Fruit fly (Drosophila melanogaster) whole organism, embryonic: Measurements from ENCODE around the gene CG13917.
A peak's percentile ranks its signal among the peaks of the same experiment; 100 is the strongest.

Experiments used
- Antp ChIP-seq: fragments of 200-800 bp; sonication (Bioruptor generic); optimal IDR thresholded peaks from 3 replicates; lab custom pipeline; 2016; ENCODE audit warnings: missing biosample characterization, missing genetic modification characterization
- B-H1 ChIP-seq: fragments of 200-800 bp; sonication (Bioruptor generic); IDR thresholded peaks from 3 replicates; pipeline ENCODE4 v1.3.6; 2022; ENCODE audit warnings: missing biosample characterization, missing genetic modification characterization
- C15 ChIP-seq: fragments of 200-800 bp; sonication (Bioruptor generic); IDR thresholded peaks from 3 replicates; pipeline ENCODE4 v1.3.6; 2022; ENCODE audit warnings: missing biosample characterization, missing genetic modification characterization
- CG11723 ChIP-seq: fragments of 200-800 bp; sonication (Bioruptor generic); optimal IDR thresholded peaks from 2 replicates; lab custom pipeline; 2017; ENCODE audit warnings: missing biosample characterization, mild to moderate bottlenecking, missing genetic modification characterization
- CG12155 ChIP-seq: fragments of 200-800 bp; sonication (Bioruptor generic); optimal IDR thresholded peaks from 3 replicates; lab custom pipeline; 2016; ENCODE audit warnings: missing biosample characterization, missing genetic modification characterization
- CG12942 ChIP-seq: fragments of 200-800 bp; sonication (Bioruptor generic); optimal IDR thresholded peaks from 3 replicates; lab custom pipeline; 2016; ENCODE audit warnings: missing biosample characterization, missing genetic modification characterization
- CG13123 ChIP-seq: fragments of 200-800 bp; sonication (Bioruptor generic); optimal IDR thresholded peaks from 2 replicates; lab custom pipeline; 2016; ENCODE audit warnings: missing biosample characterization, missing genetic modification characterization
- CG13287 ChIP-seq: fragments of 200-800 bp; sonication (Bioruptor generic); IDR thresholded peaks from 2 replicates; pipeline ENCODE4 v1.3.6; 2022; ENCODE audit warnings: missing biosample characterization, missing genetic modification characterization; ENCODE audit not compliant: partially characterized antibody
- CG13624 ChIP-seq: fragments of 200-800 bp; sonication (Bioruptor generic); optimal IDR thresholded peaks from 2 replicates; lab custom pipeline; 2016; ENCODE audit warnings: missing biosample characterization, missing genetic modification characterization
- CG14014 ChIP-seq: fragments of 200-800 bp; sonication (Bioruptor generic); IDR thresholded peaks from 2 replicates; pipeline ENCODE4 v1.3.6; 2022; ENCODE audit warnings: missing biosample characterization, missing genetic modification characterization
- CG14860 ChIP-seq: fragments of 200-800 bp; sonication (Bioruptor generic); IDR thresholded peaks from 3 replicates; pipeline ENCODE4 v1.3.6; 2022; ENCODE audit warnings: missing biosample characterization, missing genetic modification characterization; ENCODE audit not compliant: partially characterized antibody
- CG15696 ChIP-seq: fragments of 200-800 bp; sonication (Bioruptor generic); optimal IDR thresholded peaks from 2 replicates; lab custom pipeline; 2019; ENCODE audit warnings: missing biosample characterization, mild to moderate bottlenecking, missing genetic modification characterization, moderate library complexity
- CG1602 ChIP-seq: fragments of 200-800 bp; sonication (Bioruptor generic); optimal IDR thresholded peaks from 3 replicates; lab custom pipeline; 2016; ENCODE audit warnings: missing biosample characterization, missing genetic modification characterization
- CG16863 ChIP-seq: fragments of 200-800 bp; sonication (Bioruptor generic); optimal IDR thresholded peaks from 3 replicates; lab custom pipeline; 2016; ENCODE audit warnings: missing biosample characterization, missing genetic modification characterization
- CG17359 ChIP-seq: fragments of 200-800 bp; sonication (Bioruptor generic); optimal IDR thresholded peaks from 3 replicates; lab custom pipeline; 2018; ENCODE audit warnings: missing biosample characterization, mild to moderate bottlenecking, missing genetic modification characterization, moderate library complexity
- CG2129 ChIP-seq: fragments of 200-800 bp; sonication (Bioruptor generic); IDR thresholded peaks from 2 replicates; pipeline ENCODE4 v1.3.6; 2022; ENCODE audit warnings: missing biosample characterization, missing genetic modification characterization; ENCODE audit not compliant: partially characterized antibody
- CG34376 ChIP-seq: fragments of 200-800 bp; sonication (Bioruptor generic); optimal IDR thresholded peaks from 2 replicates; lab custom pipeline; 2018; ENCODE audit warnings: missing biosample characterization, mild to moderate bottlenecking, missing genetic modification characterization
- CG34422 ChIP-seq: fragments of 200-800 bp; sonication (Bioruptor generic); IDR thresholded peaks from 3 replicates; pipeline ENCODE4 v1.3.6; 2022; ENCODE audit warnings: missing biosample characterization, missing genetic modification characterization
- CG4424 ChIP-seq: fragments of 200-800 bp; sonication (Bioruptor generic); optimal IDR thresholded peaks from 3 replicates; lab custom pipeline; 2016; ENCODE audit warnings: missing biosample characterization, missing genetic modification characterization
- CG4854 ChIP-seq: fragments of 200-800 bp; sonication (Bioruptor generic); optimal IDR thresholded peaks from 2 replicates; lab custom pipeline; 2016; ENCODE audit warnings: missing biosample characterization, missing genetic modification characterization, inconsistent platforms
- CG6765 ChIP-seq: fragments of 200-800 bp; sonication (Bioruptor generic); optimal IDR thresholded peaks from 3 replicates; lab custom pipeline; 2017; ENCODE audit warnings: missing biosample characterization, mild to moderate bottlenecking, missing genetic modification characterization
- CG7745 ChIP-seq: fragments of 200-800 bp; sonication (Bioruptor generic); optimal IDR thresholded peaks from 2 replicates; lab custom pipeline; 2018; ENCODE audit warnings: missing biosample characterization, mild to moderate bottlenecking, missing genetic modification characterization, moderate library complexity
- CG9437 ChIP-seq: fragments of 200-800 bp; sonication (Bioruptor generic); optimal IDR thresholded peaks from 2 replicates; lab custom pipeline; 2018; ENCODE audit warnings: missing biosample characterization, mild to moderate bottlenecking, missing genetic modification characterization
- Doc2 ChIP-seq: fragments of 200-800 bp; sonication (Bioruptor generic); IDR thresholded peaks from 2 replicates; pipeline ENCODE4 v1.3.6; 2022; ENCODE audit warnings: missing biosample characterization, missing genetic modification characterization
- Ets65A ChIP-seq: fragments of 200-800 bp; sonication (Bioruptor generic); peaks from one replicate; lab custom pipeline; 2016; ENCODE audit warnings: missing biosample characterization, missing genetic modification characterization
- H2.0 ChIP-seq: fragments of 200-800 bp; sonication (Bioruptor generic); IDR thresholded peaks from 2 replicates; pipeline ENCODE4 v1.3.6; 2022; ENCODE audit warnings: missing biosample characterization, missing genetic modification characterization
- HHEX ChIP-seq: fragments of 200-800 bp; sonication (Bioruptor generic); optimal IDR thresholded peaks from 3 replicates; lab custom pipeline; 2017; ENCODE audit warnings: missing biosample characterization, mild to moderate bottlenecking, missing genetic modification characterization, missing genetic modification reagents
- HLH54F ChIP-seq: fragments of 200-800 bp; sonication (Bioruptor generic); optimal IDR thresholded peaks from 3 replicates; lab custom pipeline; 2016; ENCODE audit warnings: missing biosample characterization, missing genetic modification characterization
- Mrtf ChIP-seq: fragments of 200-800 bp; sonication (Bioruptor generic); IDR thresholded peaks from 3 replicates; pipeline ENCODE4 v1.3.6; 2022; ENCODE audit warnings: missing biosample characterization, missing genetic modification characterization
- Nf-YC ChIP-seq: fragments of 200-800 bp; optimal IDR thresholded peaks from 3 replicates; lab custom pipeline; 2019; ENCODE audit warnings: missing biosample characterization, mild to moderate bottlenecking, missing genetic modification characterization, moderate library complexity
- PHDP ChIP-seq: fragments of 200-800 bp; sonication (Bioruptor generic); optimal IDR thresholded peaks from 3 replicates; lab custom pipeline; 2018; ENCODE audit warnings: missing biosample characterization, mild to moderate bottlenecking, missing genetic modification characterization, moderate library complexity
- Ptx1 ChIP-seq: fragments of 200-800 bp; sonication (Bioruptor generic); IDR thresholded peaks from 2 replicates; pipeline ENCODE4 v1.3.6; 2022; ENCODE audit warnings: missing biosample characterization, missing genetic modification characterization
- Ravus ChIP-seq: fragments of 200-800 bp; sonication (Bioruptor generic); IDR thresholded peaks from 2 replicates; pipeline ENCODE4 v1.3.6; 2022; ENCODE audit warnings: missing biosample characterization, missing genetic modification characterization
- Ssrp ChIP-seq: fragments of 200-800 bp; sonication (Bioruptor generic); optimal IDR thresholded peaks from 2 replicates; lab custom pipeline; 2018; ENCODE audit warnings: missing biosample characterization, mild to moderate bottlenecking, missing genetic modification characterization, moderate library complexity
- Stat92E ChIP-seq, 3 experiments: fragments of >200 bp in 2 of 3; fragments of 200-800 bp in 1 of 3; sonication (Bioruptor generic) in 1 of 3; optimal IDR thresholded peaks; 2 replicates each; lab custom pipeline; 2017 to 2019; ENCODE audit warnings: missing biosample characterization in 3 of 3, missing genetic modification characterization in 3 of 3, mild to moderate bottlenecking in 1 of 3, moderate library complexity in 1 of 3
- Xrp1 ChIP-seq: fragments of 200-800 bp; sonication (Bioruptor generic); IDR thresholded peaks from 2 replicates; pipeline ENCODE4 v1.3.6; 2022; ENCODE audit warnings: missing biosample characterization, missing genetic modification characterization
- bsh ChIP-seq, 2 experiments: fragments of 200-800 bp; sonication (Bioruptor generic); optimal IDR thresholded peaks; 2 replicates each; lab custom pipeline; 2017 to 2018; ENCODE audit warnings: mild to moderate bottlenecking in 2 of 2, missing biosample characterization in 2 of 2, missing genetic modification characterization in 2 of 2, moderate library complexity in 1 of 2
- en ChIP-seq: fragments of 200-800 bp; sonication (Bioruptor generic); optimal IDR thresholded peaks from 2 replicates; lab custom pipeline; 2016; ENCODE audit warnings: missing biosample characterization, missing genetic modification characterization
- exex ChIP-seq: fragments of 200-800 bp; sonication (Bioruptor generic); optimal IDR thresholded peaks from 4 replicates; lab custom pipeline; 2018; ENCODE audit warnings: missing biosample characterization, mild to moderate bottlenecking, missing genetic modification characterization, moderate library complexity
- gsb-n ChIP-seq: fragments of 200-800 bp; sonication (Bioruptor generic); optimal IDR thresholded peaks from 3 replicates; lab custom pipeline; 2018; ENCODE audit warnings: missing biosample characterization, mild to moderate bottlenecking, missing genetic modification characterization
- kay ChIP-seq: fragments of 200-800 bp; sonication (Bioruptor generic); optimal IDR thresholded peaks from 2 replicates; lab custom pipeline; 2016; ENCODE audit warnings: missing biosample characterization, missing genetic modification characterization
- klu ChIP-seq: fragments of 200-800 bp; sonication (Bioruptor generic); IDR thresholded peaks from 2 replicates; pipeline ENCODE4 v1.3.6; 2022; ENCODE audit warnings: missing biosample characterization, missing genetic modification characterization
- mam ChIP-seq: fragments of 200-800 bp; sonication (Bioruptor generic); optimal IDR thresholded peaks from 3 replicates; lab custom pipeline; 2016; ENCODE audit warnings: missing biosample characterization, missing genetic modification characterization
- peb ChIP-seq: fragments of 200-800 bp; sonication (Bioruptor generic); IDR thresholded peaks from 2 replicates; pipeline ENCODE4 v1.3.6; 2022; ENCODE audit warnings: missing biosample characterization, missing genetic modification characterization
- prd ChIP-seq, 3 experiments: fragments of >200 bp in 2 of 3; fragments of 200-800 bp in 1 of 3; sonication (Bioruptor generic) in 1 of 3; optimal IDR thresholded peaks in 2 of 3; IDR thresholded peaks in 1 of 3; 2 replicates in 2 of 3; 3 replicates in 1 of 3; pipeline versions ENCODE4 v1.3.6 to Lab custom; 2017 to 2022; ENCODE audit warnings: missing biosample characterization in 1 of 3, missing genetic modification characterization in 1 of 3
- pzg ChIP-seq: fragments of 200-800 bp; sonication (Bioruptor generic); optimal IDR thresholded peaks from 3 replicates; lab custom pipeline; 2018; ENCODE audit warnings: missing biosample characterization, mild to moderate bottlenecking, missing genetic modification characterization, moderate library complexity
- sisA ChIP-seq: fragments of 200-800 bp; sonication (Bioruptor generic); IDR thresholded peaks from 2 replicates; pipeline ENCODE4 v1.3.6; 2022; ENCODE audit warnings: missing biosample characterization, missing genetic modification characterization
- tx ChIP-seq: fragments of 200-800 bp; sonication (Bioruptor generic); optimal IDR thresholded peaks from 2 replicates; lab custom pipeline; 2016; ENCODE audit warnings: missing biosample characterization, missing genetic modification characterization
- unpg ChIP-seq: fragments of 200-800 bp; sonication (Bioruptor generic); optimal IDR thresholded peaks from 3 replicates; lab custom pipeline; 2018; ENCODE audit warnings: missing biosample characterization, mild to moderate bottlenecking, missing genetic modification characterization, moderate library complexity
- zf30C ChIP-seq: fragments of 200-800 bp; sonication (Bioruptor generic); optimal IDR thresholded peaks from 3 replicates; lab custom pipeline; 2018; ENCODE audit warnings: missing biosample characterization, mild to moderate bottlenecking, missing genetic modification characterization

Gene CG13917

dm6 chr3L:1578391-1578948 lies 2.0 kb downstream of the CG13917 start (continued):
- no peak for TF ChIP-seq B-H1 (GFP tag; lab: Robert Waterston, UW)
- no peak for TF ChIP-seq CG14860 (GFP tag; lab: Robert Waterston, UW)
- peak; percentile 50 for TF ChIP-seq PHDP
- no peak; the same call in 1 of the 2 replicates for TF ChIP-seq CG13287 (GFP tag; lab: Robert Waterston, UW)
- TF ChIP-seq unpg (GFP tag; lab: Kevin White, UChicago): peak; percentile 48
- peak; percentile 34; the same call in 1 of the 2 replicates for TF ChIP-seq Ptx1
- TF ChIP-seq Xrp1 (GFP tag; lab: Robert Waterston, UW): peak; percentile 32; the same call in 1 of the 2 replicates
- TF ChIP-seq CG4424 (GFP tag; lab: Kevin White, UChicago): peak; percentile 61
- TF ChIP-seq CG11723 (GFP tag; lab: Kevin White, UChicago): no peak
- TF ChIP-seq CG14014 (GFP tag; lab: Robert Waterston, UW): peak; percentile 34; the same call in 1 of the 2 replicates
- TF ChIP-seq CG15696 (tag; lab: Kevin White, UChicago): peak; percentile 54
- TF ChIP-seq peb (GFP tag; lab: Robert Waterston, UW): no peak
- no peak for TF ChIP-seq Doc2 (GFP tag; lab: Robert Waterston, UW)
- no peak for TF ChIP-seq CG2129 (GFP tag; lab: Robert Waterston, UW)
- TF ChIP-seq CG17359 (tag; lab: Kevin White, UChicago): peak; percentile 58
- TF ChIP-seq CG13624 (GFP tag; lab: Kevin White, UChicago): peak; percentile 53
- TF ChIP-seq gsb-n (tag; lab: Kevin White, UChicago): no peak
- TF ChIP-seq Ssrp: no peak
- TF ChIP-seq kay (GFP tag; lab: Kevin White, UChicago): peak; percentile 25
- peak; percentile 96 for TF ChIP-seq Ets65A (GFP tag; lab: Kevin White, UChicago)
- no peak for TF ChIP-seq CG34422 (GFP tag; lab: Robert Waterston, UW)
- peak; percentile 51 for TF ChIP-seq exex (tag; lab: Kevin White, UChicago)
- no peak for TF ChIP-seq CG7745 (tag; lab: Kevin White, UChicago)
- TF ChIP-seq H2.0: no peak
- TF ChIP-seq CG1602 (GFP tag; lab: Kevin White, UChicago): no peak
- no peak for TF ChIP-seq CG12942 (GFP tag; lab: Kevin White, UChicago)
- no peak for TF ChIP-seq tx (GFP tag; lab: Kevin White, UChicago)
- TF ChIP-seq en (GFP tag; lab: Kevin White, UChicago): no peak
- TF ChIP-seq bsh (GFP tag; optimal IDR thresholded peaks at IDR 0.05; lab: Kevin White, UChicago): peak in 1 of 2 experiments; percentile 58
- TF ChIP-seq Mrtf (GFP tag; lab: Robert Waterston, UW): 0 out of 3 replicates have a peak, but pooled peaks have one; percentile 36
- TF ChIP-seq HHEX (GFP tag; lab: Kevin White, UChicago): peak; percentile 69
- TF ChIP-seq mam (GFP tag; lab: Kevin White, UChicago): no peak
- no peak for TF ChIP-seq CG13123
- peak; percentile 57; the same call in 1 of the 2 replicates for TF ChIP-seq sisA (GFP tag; lab: Robert Waterston, UW)
- no peak for TF ChIP-seq CG34376 (GFP tag; lab: Kevin White, UChicago)
- TF ChIP-seq CG16863: peak; percentile 26
- peak; percentile 43 for TF ChIP-seq Antp (GFP tag; lab: Kevin White, UChicago)
- TF ChIP-seq Nf-YC (tag; lab: Kevin White, UChicago): no peak
- TF ChIP-seq C15 (GFP tag; lab: Robert Waterston, UW): no peak
- TF ChIP-seq CG6765: peak; percentile 1
- no peak for TF ChIP-seq HLH54F (GFP tag; lab: Kevin White, UChicago)
- peak; percentile 15 for TF ChIP-seq CG4854 (GFP tag; lab: Kevin White, UChicago)
- TF ChIP-seq Stat92E (GFP tag; optimal IDR thresholded peaks at IDR 0.05; lab: Kevin White, UChicago): no peak
- peak; percentile 55; the same call in 1 of the 2 replicates for TF ChIP-seq klu (GFP tag; lab: Robert Waterston, UW)
- TF ChIP-seq prd (optimal IDR thresholded peaks at IDR 0.05; lab: Kevin White, UChicago): no peak
- peak; percentile 58 for TF ChIP-seq prd (GFP tag; IDR thresholded peaks at IDR 0.05; lab: Robert Waterston, UW)
- TF ChIP-seq zf30C (GFP tag; lab: Kevin White, UChicago): peak; percentile 71
- peak; percentile 19 for TF ChIP-seq CG9437 (GFP tag; lab: Kevin White, UChicago)
- TF ChIP-seq Ravus (GFP tag; lab: Robert Waterston, UW): no peak
- no peak for TF ChIP-seq CG12155 (GFP tag; lab: Kevin White, UChicago)
- no peak for TF ChIP-seq pzg
